Worm (Caenorhabditis elegans): ENCODE data around the gene ddr-2.

ddr-2 gene

DNA sequence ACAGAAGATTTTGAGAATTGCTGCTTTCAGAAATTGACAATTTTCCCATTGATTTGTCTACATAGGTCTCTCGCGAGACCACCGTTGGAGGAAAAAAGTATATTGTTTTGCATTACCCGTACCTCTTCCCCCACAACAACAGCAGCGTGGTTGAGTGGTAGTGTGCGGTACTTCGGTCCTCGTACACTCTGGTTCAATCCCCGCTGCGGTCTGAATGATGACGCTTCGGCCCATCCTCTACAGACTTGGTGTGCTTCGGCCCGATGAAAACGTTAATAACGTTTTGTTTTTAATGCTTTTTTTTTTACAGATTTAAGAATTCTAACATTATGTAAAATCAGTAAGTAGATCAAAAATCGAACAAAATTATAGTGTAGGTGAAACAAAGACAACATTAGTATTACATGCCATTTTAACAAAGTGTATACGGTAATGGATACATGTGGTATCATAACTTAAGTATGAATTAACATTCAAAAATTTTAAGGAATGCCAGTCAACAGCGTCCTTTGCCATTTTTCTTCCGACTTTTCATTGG lies 32.9 kb downstream of the ddr-2 start, which contains the start of gene ZK816.3:
ZK816.3 (plus strand) TSS at position 488 of the 538 bp plus-strand sequence.
- peak; percentile 35 for TF ChIP-seq fax-1 (tag; optimal IDR thresholded peaks at IDR 0.05)
- TF ChIP-seq rnt-1 (tag; optimal IDR thresholded peaks at IDR 0.05): peak; percentile 35
- peak; percentile 29 for TF ChIP-seq gmeb-2 (tag; optimal IDR thresholded peaks at IDR 0.05)
- no peak for TF ChIP-seq dmd-4 (tag; optimal IDR thresholded peaks at IDR 0.05; ENCODE audit: borderline replicate concordance)
- TF ChIP-seq npax-4 (tag; optimal IDR thresholded peaks at IDR 0.05): no peak
- TF ChIP-seq ceh-31 (tag; optimal IDR thresholded peaks at IDR 0.05): peak; percentile 36
- TF ChIP-seq K09A11.1 (tag; optimal IDR thresholded peaks at IDR 0.05; ENCODE audit: insufficient read depth): peak; percentile 55
- TF ChIP-seq ceh-45 (GFP tag; IDR thresholded peaks at IDR 0.05): no peak
- peak; percentile 22 for TF ChIP-seq nfya-1 (tag; optimal IDR thresholded peaks at IDR 0.05)
- TF ChIP-seq syd-9 (tag; optimal IDR thresholded peaks at IDR 0.05): no peak
- no peak for TF ChIP-seq pag-3 (tag; optimal IDR thresholded peaks at IDR 0.05; ENCODE audit: borderline replicate concordance)
- TF ChIP-seq sox-4 (tag; optimal IDR thresholded peaks at IDR 0.05): peak; percentile 61
- TF ChIP-seq ceh-22 (tag; optimal IDR thresholded peaks at IDR 0.05): no peak
- TF ChIP-seq ceh-34 (tag; optimal IDR thresholded peaks at IDR 0.05): peak; percentile 60
- no peak for TF ChIP-seq ref-2 (tag; optimal IDR thresholded peaks at IDR 0.05)
- peak; percentile 69 for TF ChIP-seq fkh-6 (tag; optimal IDR thresholded peaks at IDR 0.05)
- TF ChIP-seq mec-3 (tag; optimal IDR thresholded peaks at IDR 0.05; ENCODE audit: borderline replicate concordance): no peak
- TF ChIP-seq T23F11.4 (GFP tag; optimal IDR thresholded peaks at IDR 0.05): no peak
- no peak for TF ChIP-seq pax-1 (tag; optimal IDR thresholded peaks at IDR 0.05)
- TF ChIP-seq pros-1 (tag; optimal IDR thresholded peaks at IDR 0.05): no peak
- no peak for TF ChIP-seq fkh-10 (GFP tag; optimal IDR thresholded peaks at IDR 0.05)
- peak; percentile 32 for TF ChIP-seq madf-2 (tag; optimal IDR thresholded peaks at IDR 0.05)
- TF ChIP-seq ztf-16 (tag; optimal IDR thresholded peaks at IDR 0.05): no peak
- peak; percentile 60 for TF ChIP-seq che-1 (tag; optimal IDR thresholded peaks at IDR 0.05)
- TF ChIP-seq eyg-1 (tag; optimal IDR thresholded peaks at IDR 0.05): peak; percentile 30
- TF ChIP-seq nhr-232 (tag; optimal IDR thresholded peaks at IDR 0.05): peak; percentile 74
- TF ChIP-seq hlh-6 (tag; optimal IDR thresholded peaks at IDR 0.05): peak; percentile 79
- peak; percentile 43 for TF ChIP-seq C08G9.2 (tag; optimal IDR thresholded peaks at IDR 0.05)
- no peak for TF ChIP-seq odd-2 (tag; optimal IDR thresholded peaks at IDR 0.05)
- peak; percentile 46; the same call in 1 of the 2 replicates for TF ChIP-seq unc-3 (GFP tag; conservative IDR thresholded peaks at IDR 0.05)
- no peak for TF ChIP-seq unc-3 (tag; optimal IDR thresholded peaks at IDR 0.05)
- TF ChIP-seq ets-4 (tag; optimal IDR thresholded peaks at IDR 0.05): no peak
- peak; percentile 63 for TF ChIP-seq sdc-2 (tag; optimal IDR thresholded peaks at IDR 0.05)
- peak; percentile 43 for TF ChIP-seq lin-11 (tag; optimal IDR thresholded peaks at IDR 0.05)
- peak; percentile 15 for TF ChIP-seq dve-1 (tag; optimal IDR thresholded peaks at IDR 0.05)
- no peak for TF ChIP-seq pha-4 (tag; optimal IDR thresholded peaks at IDR 0.05)
- no peak for TF ChIP-seq ceh-18 (tag; optimal IDR thresholded peaks at IDR 0.05)
- TF ChIP-seq ama-1 (optimal IDR thresholded peaks at IDR 0.05): no peak
- TF ChIP-seq K02D7.2 (tag; optimal IDR thresholded peaks at IDR 0.05): no peak
- TF ChIP-seq ceh-30 (tag; optimal IDR thresholded peaks at IDR 0.05): no peak
- peak; percentile 32 for TF ChIP-seq ttx-3 (tag; optimal IDR thresholded peaks at IDR 0.05)
- TF ChIP-seq ceh-2 (tag; optimal IDR thresholded peaks at IDR 0.05): peak; percentile 28
- no peak for TF ChIP-seq unc-42 (tag; optimal IDR thresholded peaks at IDR 0.05)
- TF ChIP-seq hlh-13 (GFP tag; optimal IDR thresholded peaks at IDR 0.05): no peak
- TF ChIP-seq F13H6.1 (tag; optimal IDR thresholded peaks at IDR 0.05): no peak
- peak; percentile 35 for TF ChIP-seq C38D4.7 (GFP tag; optimal IDR thresholded peaks at IDR 0.05)
- peak; percentile 23 for TF ChIP-seq hlh-8 (tag; optimal IDR thresholded peaks at IDR 0.05)
- no peak for TF ChIP-seq unc-55 (GFP tag; optimal IDR thresholded peaks at IDR 0.05)
- TF ChIP-seq ceh-19 (GFP tag; optimal IDR thresholded peaks at IDR 0.05): peak; percentile 36
- peak; percentile 31 for TF ChIP-seq unc-86 (tag; optimal IDR thresholded peaks at IDR 0.05)
- TF ChIP-seq ceh-9 (tag; optimal IDR thresholded peaks at IDR 0.05): no peak
- peak; percentile 37 for TF ChIP-seq Y22D7AL.16 (tag; optimal IDR thresholded peaks at IDR 0.05)
- peak; percentile 77 for TF ChIP-seq sox-2 (GFP tag; IDR thresholded peaks at IDR 0.05)

Data from whole organism, late embryonic.